Fruit fly (Drosophila melanogaster) whole organism, larva: ENCODE results near the gene btn.

Source experiments
- noc ChIP-seq: fragments of 200-800 bp; sonication (Bioruptor generic); optimal IDR thresholded peaks from 3 replicates; lab custom pipeline; 2019; ENCODE audit warnings: missing biosample characterization, mild to moderate bottlenecking, missing genetic modification characterization, moderate library complexity

btn gene

dm6 chr3R:22602783-22603182 lies 16.4 kb upstream of the btn start:
- no peak for TF ChIP-seq noc (tag; lab: Kevin White, UChicago)

dm6 chr3R:22598759-22599158 lies 12.3 kb upstream of the btn start:
- TF ChIP-seq noc (tag; lab: Kevin White, UChicago) = no peak

- TF ChIP-seq noc (tag; lab: Kevin White, UChicago) = peak; percentile 14
These were observed 11.0 kb upstream of the btn start for dm6 chr3R:22597344-22597954.

dm6 chr3R:22596450-22596849 lies 10.0 kb upstream of the btn start:
- TF ChIP-seq noc (tag; lab: Kevin White, UChicago) = no peak

dm6 chr3R:22595293-22595868 lies 9.0 kb upstream of the btn start:
- peak; percentile 45 for TF ChIP-seq noc (tag; lab: Kevin White, UChicago)

dm6 chr3R:22594257-22594656 lies 7.8 kb upstream of the btn start:
- TF ChIP-seq noc (tag; lab: Kevin White, UChicago) = no peak

- TF ChIP-seq noc (tag; lab: Kevin White, UChicago) = no peak
These were observed 4.3 kb upstream of the btn start for dm6 chr3R:22590668-22591275.

dm6 chr3R:22589311-22589710 lies 2.9 kb upstream of the btn start:
- no peak for TF ChIP-seq noc (tag; lab: Kevin White, UChicago)

dm6 chr3R:22588756-22589155 lies 2.3 kb upstream of the btn start:
- no peak for TF ChIP-seq noc (tag; lab: Kevin White, UChicago)

dm6 chr3R:22587419-22587963 lies 1.1 kb upstream of the btn start, which contains the start of gene Efa6:
Gene Efa6, plus strand, starts transcription at chr3R:22587755.
- TF ChIP-seq noc (tag; lab: Kevin White, UChicago) = peak; percentile 52

- TF ChIP-seq noc (tag; lab: Kevin White, UChicago) = no peak
These were observed 1.8 kb downstream of the btn start, which contains the start of the genes CG33107 and CG6937 for dm6 chr3R:22584582-22584981. Gene CG33107, minus strand, starts transcription at chr3R:22584718. Gene CG6937, plus strand, starts transcription at chr3R:22584773.

- no peak for TF ChIP-seq noc (tag; lab: Kevin White, UChicago)
These were observed 3.4 kb downstream of the btn start, which contains the start of gene Dph5 for dm6 chr3R:22582981-22583380. Gene Dph5, minus strand, starts transcription at chr3R:22583225.

- TF ChIP-seq noc (tag; lab: Kevin White, UChicago) = no peak
These were observed 5.9 kb downstream of the btn start, which contains the start of gene CSN6 for dm6 chr3R:22580546-22580945. Gene CSN6, plus strand, starts transcription at chr3R:22580773.

- TF ChIP-seq noc (tag; lab: Kevin White, UChicago) = no peak
These were observed 9.4 kb downstream of the btn start for dm6 chr3R:22576979-22577378.

- no peak for TF ChIP-seq noc (tag; lab: Kevin White, UChicago)
These were observed 10.2 kb downstream of the btn start for dm6 chr3R:22576096-22576697.

dm6 chr3R:22573590-22573989 lies 12.8 kb downstream of the btn start:
- no peak for TF ChIP-seq noc (tag; lab: Kevin White, UChicago)
